Fruit fly (Drosophila melanogaster): ENCODE data around the gene TfIIEalpha.

The TfIIEalpha gene

dm6 chr3L:11656189-11656588 is 25.6 kb upstream of the TfIIEalpha start:
- TF ChIP-seq sens (GFP tag), result peak; percentile 51
- TF ChIP-seq cad (GFP tag; optimal IDR thresholded peaks at IDR 0.05), result no peak
- 0 out of 3 replicates have a peak, but pooled peaks have one; percentile 28 for TF ChIP-seq ci (GFP tag; IDR thresholded peaks at IDR 0.05)
- no peak for TF ChIP-seq prd (optimal IDR thresholded peaks at IDR 0.05)
- peak; percentile 53 for TF ChIP-seq prd (GFP tag; IDR thresholded peaks at IDR 0.05)
- peak; percentile 18; the same call in 1 of the 2 replicates for TF ChIP-seq ap (GFP tag; IDR thresholded peaks at IDR 0.05)
- TF ChIP-seq gce (GFP tag; IDR thresholded peaks at IDR 0.05), result 0 out of 3 replicates have a peak, but pooled peaks have one; percentile 4
- no peak for TF ChIP-seq CG2712 (tag; optimal IDR thresholded peaks at IDR 0.05)
- 0 out of 2 replicates have a peak, but pooled peaks have one; percentile 13 for TF ChIP-seq esg (GFP tag; conservative IDR thresholded peaks at IDR 0.05)
- peak; percentile 33; the same call in 1 of the 3 replicates for TF ChIP-seq tgo (GFP tag; IDR thresholded peaks at IDR 0.05)
- TF ChIP-seq sisA (GFP tag; IDR thresholded peaks at IDR 0.05), result 0 out of 2 replicates have a peak, but pooled peaks have one; percentile 12
- TF ChIP-seq Hmx (GFP tag; optimal IDR thresholded peaks at IDR 0.05), result no peak
- peak; percentile 89 for TF ChIP-seq Drgx (GFP tag; IDR thresholded peaks at IDR 0.05)
- TF ChIP-seq lmd (GFP tag; IDR thresholded peaks at IDR 0.05), result peak; percentile 37; the same call in 1 of the 2 replicates
- no peak for TF ChIP-seq bigmax (GFP tag; optimal IDR thresholded peaks at IDR 0.05)

dm6 chr3L:11678313-11678817 is 3.5 kb upstream of the TfIIEalpha start:
- TF ChIP-seq Blimp-1 (GFP tag; optimal IDR thresholded peaks at IDR 0.05), result no peak
- peak; percentile 98 for TF ChIP-seq onecut (GFP tag; IDR thresholded peaks at IDR 0.05)
- no peak for TF ChIP-seq CG10321 (GFP tag; IDR thresholded peaks at IDR 0.05)
- TF ChIP-seq CG4282 (GFP tag; optimal IDR thresholded peaks at IDR 0.05), result no peak
- TF ChIP-seq Med (GFP tag), result peak; percentile 61
- peak; percentile 14; the same call in 1 of the 2 replicates for TF ChIP-seq Scr (GFP tag; IDR thresholded peaks at IDR 0.05; ENCODE audit: partially characterized antibody)
- TF ChIP-seq sob (GFP tag; IDR thresholded peaks at IDR 0.05), result 0 out of 2 replicates have a peak, but pooled peaks have one; percentile 36
- TF ChIP-seq CG5180 (GFP tag; optimal IDR thresholded peaks at IDR 0.05), result peak; percentile 91
- no peak for TF ChIP-seq CG8281 (tag; optimal IDR thresholded peaks at IDR 0.05)
- TF ChIP-seq chinmo (GFP tag; IDR thresholded peaks at IDR 0.05; ENCODE audit: partially characterized antibody), result 0 out of 4 replicates have a peak, but pooled peaks have one; percentile 48
- TF ChIP-seq Dref (GFP tag; IDR thresholded peaks at IDR 0.05), result 0 out of 2 replicates have a peak, but pooled peaks have one; percentile 26
- TF ChIP-seq Adf1 (GFP tag; IDR thresholded peaks at IDR 0.05), result peak; percentile 5; the same call in 1 of the 2 replicates
- TF ChIP-seq abd-A (tag; optimal IDR thresholded peaks at IDR 0.05), result peak; percentile 22
- TF ChIP-seq slbo (GFP tag; IDR thresholded peaks at IDR 0.05), result 0 out of 2 replicates have a peak, but pooled peaks have one; percentile 3

DNA sequence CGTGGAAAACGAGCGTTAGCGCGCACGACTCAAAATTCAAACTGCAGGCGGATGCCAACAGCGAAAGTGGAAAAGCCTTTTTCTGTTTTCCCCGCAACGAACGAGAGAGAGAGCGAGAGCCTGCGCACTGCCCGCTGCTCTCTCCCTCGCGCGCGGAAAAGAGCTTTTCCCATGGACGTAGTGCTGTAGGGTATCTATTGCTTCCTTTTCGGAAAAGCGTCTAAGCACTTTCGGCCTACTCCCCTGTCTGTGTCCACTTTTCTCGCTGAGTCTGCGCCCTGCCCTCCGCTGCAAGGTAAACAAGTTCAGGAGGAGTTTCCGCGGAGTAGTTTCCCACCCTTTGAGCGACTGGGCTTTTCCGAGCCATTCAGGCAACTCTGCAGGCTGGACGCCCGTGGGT is 1.5 kb upstream of the TfIIEalpha start, which contains the start of gene CG32085:
CG32085 (minus strand) TSS at position 47 of the 400 bp plus-strand sequence.
- no peak for TF ChIP-seq hb (GFP tag; IDR thresholded peaks at IDR 0.05; ENCODE audit: partially characterized antibody)
- peak; percentile 80 for TF ChIP-seq mam (GFP tag; optimal IDR thresholded peaks at IDR 0.05)
- TF ChIP-seq amos (GFP tag; IDR thresholded peaks at IDR 0.05; ENCODE audit: partially characterized antibody), result no peak
- TF ChIP-seq CG11723 (GFP tag; optimal IDR thresholded peaks at IDR 0.05), result peak; percentile 30
- no peak for TF ChIP-seq nom (GFP tag; optimal IDR thresholded peaks at IDR 0.05)
- TF ChIP-seq gro (GFP tag; optimal IDR thresholded peaks at IDR 0.05), result peak; percentile 8
- no peak for TF ChIP-seq unc-4 (GFP tag; IDR thresholded peaks at IDR 0.05; ENCODE audit: partially characterized antibody)
- peak; percentile 61 for TF ChIP-seq Xbp1 (GFP tag; optimal IDR thresholded peaks at IDR 0.05)
- no peak for TF ChIP-seq CG10321 (GFP tag; IDR thresholded peaks at IDR 0.05)
- peak; percentile 48 for TF ChIP-seq dmrt99B (tag; optimal IDR thresholded peaks at IDR 0.05)
- peak; percentile 59 for TF ChIP-seq CG1792 (GFP tag; optimal IDR thresholded peaks at IDR 0.05)
- TF ChIP-seq CG15514 (GFP tag; optimal IDR thresholded peaks at IDR 0.05), result peak; percentile 81
- no peak for TF ChIP-seq CG6854 (GFP tag; optimal IDR thresholded peaks at IDR 0.05)
- TF ChIP-seq Oaz (GFP tag; IDR thresholded peaks at IDR 0.05), result 0 out of 2 replicates have a peak, but pooled peaks have one; percentile 16
- no peak for TF ChIP-seq disco-r (GFP tag; optimal IDR thresholded peaks at IDR 0.05)
- peak; percentile 72; the same call in 1 of the 2 replicates for TF ChIP-seq lmd (GFP tag; IDR thresholded peaks at IDR 0.05)
- TF ChIP-seq CG43689 (GFP tag; IDR thresholded peaks at IDR 0.05), result no peak
- TF ChIP-seq org-1 (GFP tag; optimal IDR thresholded peaks at IDR 0.05), result peak; percentile 23
- TF ChIP-seq fd3F (GFP tag; optimal IDR thresholded peaks at IDR 0.05), result no peak
- peak; percentile 56 for TF ChIP-seq CG7556 (GFP tag; optimal IDR thresholded peaks at IDR 0.05)
- TF ChIP-seq ATbp (GFP tag; optimal IDR thresholded peaks at IDR 0.05), result peak; percentile 26

Measured in whole organism, embryonic.